Worm (Caenorhabditis elegans): ENCODE measurements around the gene ndab-2.
A peak's percentile ranks its signal among the peaks of the same experiment; 100 is the strongest.

ndab-2 gene

DNA sequence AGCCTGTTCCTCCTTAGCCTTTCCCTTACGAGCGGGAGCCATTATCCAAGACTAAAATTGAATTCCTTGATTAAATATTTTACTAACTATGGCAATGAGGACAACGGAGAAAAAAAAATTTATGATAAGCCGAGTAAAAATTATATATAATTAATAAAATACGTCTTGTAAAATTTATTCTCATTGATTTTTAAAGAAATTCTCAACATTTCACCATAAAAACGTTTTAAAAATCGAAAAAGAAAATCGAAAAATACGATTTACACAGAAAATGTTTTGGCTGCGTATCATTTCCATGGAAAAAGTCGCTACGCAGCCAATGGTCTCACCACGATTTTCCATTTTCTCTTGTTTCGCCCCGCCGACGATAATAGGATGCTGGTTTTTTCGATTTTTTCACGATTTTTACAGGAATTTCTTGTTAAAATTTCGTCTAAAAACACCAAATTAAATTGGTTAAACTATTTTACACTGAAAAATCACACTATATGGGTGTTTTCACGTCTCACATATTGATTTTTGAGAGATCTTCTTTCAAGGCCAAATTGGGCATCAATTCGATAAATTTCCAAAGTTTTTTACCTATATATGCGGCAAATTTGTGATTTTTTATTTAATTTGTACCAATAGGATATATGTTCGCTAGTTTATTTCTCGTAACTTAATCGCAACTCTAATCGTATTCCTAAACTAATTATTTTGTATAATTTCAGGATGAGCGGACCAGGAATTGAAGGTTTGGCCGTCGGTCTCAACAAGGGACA lies 832 bp upstream of the ndab-2 start, which contains the start of the genes rps-14 and rpl-36:
Gene rps-14 (minus strand): TSS at position 51 of the 764 bp plus-strand sequence.
Gene rpl-36 (plus strand): TSS at position 714 of the 764 bp plus-strand sequence.
- TF ChIP-seq tag-97 (GFP tag; IDR thresholded peaks at IDR 0.05) (no peak), mes-2 (tag; optimal IDR thresholded peaks at IDR 0.05; ENCODE audit: poor library complexity, severe bottlenecking) (peak; percentile 92), duxl-1 (tag; optimal IDR thresholded peaks at IDR 0.05; ENCODE audit: poor library complexity) (peak; percentile 76), ztf-11 (tag; optimal IDR thresholded peaks at IDR 0.05) (no peak), lin-39 (tag; optimal IDR thresholded peaks at IDR 0.05) (no peak), jun-1 (tag; optimal IDR thresholded peaks at IDR 0.05) (peak; percentile 21), Y75B8A.6 (GFP tag; IDR thresholded peaks at IDR 0.05) (no peak), vab-7 (GFP tag; IDR thresholded peaks at IDR 0.05) (no peak), snpc-4 (tag; optimal IDR thresholded peaks at IDR 0.05) (peak; percentile 17), nhr-25 (tag; optimal IDR thresholded peaks at IDR 0.05; ENCODE audit: borderline replicate concordance, insufficient read depth) (peak; percentile 62), fkh-10 (GFP tag; optimal IDR thresholded peaks at IDR 0.05) (peak; percentile 49), zag-1 (tag; optimal IDR thresholded peaks at IDR 0.05) (no peak), nhr-237 (tag; optimal IDR thresholded peaks at IDR 0.05) (no peak), fos-1 (tag; optimal IDR thresholded peaks at IDR 0.05) (no peak), madf-5 (GFP tag; IDR thresholded peaks at IDR 0.05) (no peak), F26F4.8 (GFP tag; conservative IDR thresholded peaks at IDR 0.05) (no peak), T26A8.4 (GFP tag; IDR thresholded peaks at IDR 0.05) (peak; percentile 59; the same call in 1 of the 2 replicates), nhr-41 (GFP tag; IDR thresholded peaks at IDR 0.05) (no peak), dpl-1 (GFP tag; optimal IDR thresholded peaks at IDR 0.05) (peak; percentile 89), daf-12 (tag; optimal IDR thresholded peaks at IDR 0.05) (no peak), hif-1 (tag; optimal IDR thresholded peaks at IDR 0.05) (peak in 1 of 2 experiments; percentile 64), ama-1 (optimal IDR thresholded peaks at IDR 0.05) (peak; percentile 71), cey-2 (tag; optimal IDR thresholded peaks at IDR 0.05; ENCODE audit: borderline replicate concordance, insufficient read depth) (no peak), nhr-76 (tag; optimal IDR thresholded peaks at IDR 0.05) (no peak), ceh-62 (tag; optimal IDR thresholded peaks at IDR 0.05) (no peak), php-3 (GFP tag; IDR thresholded peaks at IDR 0.05) (no peak), ztf-7 (tag; optimal IDR thresholded peaks at IDR 0.05) (peak; percentile 75), mep-1 (tag; optimal IDR thresholded peaks at IDR 0.05) (peak; percentile 91), ctbp-1 (GFP tag; IDR thresholded peaks at IDR 0.05) (no peak), R02D3.7 (tag; optimal IDR thresholded peaks at IDR 0.05) (no peak), dmd-9 (GFP tag; IDR thresholded peaks at IDR 0.05) (no peak), unc-130 (GFP tag; optimal IDR thresholded peaks at IDR 0.05) (no peak), egl-27 (tag; optimal IDR thresholded peaks at IDR 0.05) (no peak), daf-16 (GFP tag; optimal IDR thresholded peaks at IDR 0.05) (peak in 1 of 2 experiments; percentile 33), daf-16 (tag; optimal IDR thresholded peaks at IDR 0.05) (peak; percentile 57), nhr-48 (tag; optimal IDR thresholded peaks at IDR 0.05) (peak; percentile 35), lin-29 (GFP tag; IDR thresholded peaks at IDR 0.05) (peak; percentile 12; the same call in 1 of the 2 replicates), hlh-30 (tag; optimal IDR thresholded peaks at IDR 0.05; ENCODE audit: insufficient read depth) (peak; percentile 77), Y48G9A.11 (GFP tag; IDR thresholded peaks at IDR 0.05) (no peak), lim-7 (GFP tag; IDR thresholded peaks at IDR 0.05) (no peak), gei-8 (GFP tag; optimal IDR thresholded peaks at IDR 0.05) (no peak), mdl-1 (tag; optimal IDR thresholded peaks at IDR 0.05) (peak in 1 of 2 experiments; percentile 16), aha-1 (tag) (peak; percentile 98), nhr-42 (GFP tag; IDR thresholded peaks at IDR 0.05) (peak; percentile 53; the same call in 1 of the 2 replicates), snpc-1.2 (GFP tag; IDR thresholded peaks at IDR 0.05) (0 out of 2 replicates have a peak, but pooled peaks have one; percentile 9), mxl-3 (GFP tag; optimal IDR thresholded peaks at IDR 0.05) (no peak), set-16 (GFP tag; IDR thresholded peaks at IDR 0.05) (no peak), lir-3 (tag; optimal IDR thresholded peaks at IDR 0.05) (no peak), rbr-2 (tag; optimal IDR thresholded peaks at IDR 0.05) (peak; percentile 81), nhr-111 (GFP tag; optimal IDR thresholded peaks at IDR 0.05) (no peak)

Data from whole organism, L4 larva.